Worm (Caenorhabditis elegans): ENCODE results near the gene Y38H6C.20.
A peak's percentile ranks its signal among the peaks of the same experiment; 100 is the strongest.

Gene Y38H6C.20

DNA sequence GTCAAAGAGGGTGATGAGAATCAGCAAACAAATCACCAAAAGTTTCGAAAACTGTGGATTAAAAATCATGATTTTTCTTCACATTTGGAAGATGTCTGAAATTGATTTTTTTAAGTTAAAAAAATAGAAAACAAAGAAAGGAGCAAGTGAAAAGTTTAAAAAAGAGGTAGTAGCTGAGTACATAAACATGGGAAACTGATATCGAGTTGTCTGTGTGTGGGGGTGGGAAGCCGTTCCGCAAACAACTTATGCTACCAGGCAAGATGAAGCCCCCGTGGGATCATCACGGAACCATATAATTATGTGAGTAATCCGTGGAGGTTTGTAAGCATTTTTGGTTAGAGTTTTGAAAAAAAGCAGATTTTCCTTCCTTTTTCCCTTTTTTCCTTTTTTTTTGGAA, at the start of gene Y38H6C.20:
Gene Y38H6C.20 (minus strand): TSS at position 101 of the 400 bp plus-strand sequence.
- TF ChIP-seq ztf-25 (GFP tag; IDR thresholded peaks at IDR 0.05) = no peak
- no peak for TF ChIP-seq unc-130 (GFP tag; optimal IDR thresholded peaks at IDR 0.05)
- TF ChIP-seq egl-44 (GFP tag; IDR thresholded peaks at IDR 0.05) = no peak
- TF ChIP-seq nhr-27 (tag; optimal IDR thresholded peaks at IDR 0.05) = no peak
- no peak for TF ChIP-seq D2030.7 (GFP tag; IDR thresholded peaks at IDR 0.05)
- TF ChIP-seq nfyb-1 (GFP tag; IDR thresholded peaks at IDR 0.05) = no peak
- no peak for TF ChIP-seq attf-6 (GFP tag; IDR thresholded peaks at IDR 0.05)
- no peak for TF ChIP-seq F39B2.1 (GFP tag; IDR thresholded peaks at IDR 0.05)
- TF ChIP-seq madf-10 (tag; optimal IDR thresholded peaks at IDR 0.05) = no peak
- TF ChIP-seq nhr-90 (tag; optimal IDR thresholded peaks at IDR 0.05) = no peak
- TF ChIP-seq nhr-179 (tag; optimal IDR thresholded peaks at IDR 0.05) = no peak
- no peak for TF ChIP-seq F37B4.10 (GFP tag; IDR thresholded peaks at IDR 0.05)
- TF ChIP-seq hrde-1 (tag; optimal IDR thresholded peaks at IDR 0.05; ENCODE audit: borderline replicate concordance) = no peak
- TF ChIP-seq sdz-38 (tag; optimal IDR thresholded peaks at IDR 0.05) = no peak
- no peak for TF ChIP-seq ztf-6 (GFP tag; IDR thresholded peaks at IDR 0.05)
- TF ChIP-seq rec-8 (tag; optimal IDR thresholded peaks at IDR 0.05) = no peak
- TF ChIP-seq ztf-18 (tag; optimal IDR thresholded peaks at IDR 0.05) = no peak
- no peak for TF ChIP-seq gei-17 (GFP tag; optimal IDR thresholded peaks at IDR 0.05)
- no peak for TF ChIP-seq egl-18 (GFP tag; IDR thresholded peaks at IDR 0.05)
- TF ChIP-seq lsl-1 (GFP tag; optimal IDR thresholded peaks at IDR 0.05) = no peak

- TF ChIP-seq ceh-100 (GFP tag; IDR thresholded peaks at IDR 0.05) (no peak), hlh-12 (tag; optimal IDR thresholded peaks at IDR 0.05) (no peak), lag-1 (GFP tag; IDR thresholded peaks at IDR 0.05) (0 out of 2 replicates have a peak, but pooled peaks have one; percentile 75), rec-8 (tag; optimal IDR thresholded peaks at IDR 0.05) (no peak), zfh-2 (GFP tag; conservative IDR thresholded peaks at IDR 0.05) (peak; percentile 55; the same call in 1 of the 2 replicates), nhr-120 (GFP tag; IDR thresholded peaks at IDR 0.05) (no peak), ztf-28 (GFP tag; IDR thresholded peaks at IDR 0.05) (no peak), F57A8.1 (GFP tag; optimal IDR thresholded peaks at IDR 0.05) (no peak)
These were observed 49.7 kb upstream of the Y38H6C.20 start for ce11 chrV:20600704-20601103.

DNA sequence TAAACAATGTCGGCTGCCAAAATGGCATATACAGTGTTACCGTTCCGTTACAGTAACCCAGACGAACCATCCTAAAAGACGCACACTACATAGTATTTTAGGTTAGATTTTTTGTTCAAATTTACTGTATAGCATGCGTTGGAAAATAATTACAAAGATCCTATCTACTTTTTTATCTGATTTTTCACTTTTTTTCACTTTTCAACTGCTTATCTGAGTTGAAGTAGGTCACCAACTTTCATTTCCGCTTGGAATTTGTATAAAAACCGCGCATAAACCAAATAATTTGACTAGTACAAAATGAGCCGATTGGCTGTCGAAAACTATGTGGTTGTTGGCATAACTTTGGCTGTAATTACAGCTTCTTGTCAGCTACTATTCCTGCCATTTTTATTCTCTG, 48.8 kb upstream of the Y38H6C.20 start, which contains the start of gene col-163:
Gene col-163 (plus strand): TSS at position 301 of the 400 bp plus-strand sequence.
- TF ChIP-seq die-1 (tag; optimal IDR thresholded peaks at IDR 0.05) = no peak
- TF ChIP-seq attf-3 (GFP tag; conservative IDR thresholded peaks at IDR 0.05) = no peak
- no peak for TF ChIP-seq sptf-2 (GFP tag; optimal IDR thresholded peaks at IDR 0.05)
- TF ChIP-seq aptf-3 (GFP tag; IDR thresholded peaks at IDR 0.05) = no peak

- no peak for TF ChIP-seq dpl-1 (GFP tag; optimal IDR thresholded peaks at IDR 0.05)
- no peak for TF ChIP-seq mcd-1 (GFP tag; IDR thresholded peaks at IDR 0.05)
- TF ChIP-seq Y53F4B.3 (GFP tag; IDR thresholded peaks at IDR 0.05) = no peak
- TF ChIP-seq rcor-1 (GFP tag; IDR thresholded peaks at IDR 0.05) = no peak
- no peak for TF ChIP-seq snpc-3.4 (tag; optimal IDR thresholded peaks at IDR 0.05)
These were observed 46.1 kb upstream of the Y38H6C.20 start, which contains the start of gene F46B3.1 for ce11 chrV:20597076-20597475. Gene F46B3.1 (minus strand): TSS chrV:20597176.

All from whole organism, young adult.